Worm (Caenorhabditis elegans) whole organism, L4 larva: ENCODE measurements around the gene C44H9.6.

Source experiments
- aly-2 ChIP-seq: sonication (generic microtip); optimal IDR thresholded peaks from 2 replicates; lab custom pipeline; 2018; ENCODE audit warnings: missing biosample characterization, missing genetic modification characterization
- egl-27 ChIP-seq: sonication (generic microtip); optimal IDR thresholded peaks from 3 replicates; lab custom pipeline; 2017; ENCODE audit warnings: missing biosample characterization, missing genetic modification reagents, missing genetic modification characterization
- hlh-11 ChIP-seq: fragments of 200-800 bp; sonication (Bioruptor generic); optimal IDR thresholded peaks from 2 replicates; lab custom pipeline; 2018; ENCODE audit warnings: mild to moderate bottlenecking, missing genetic modification characterization, missing compliant biosample characterization
- mep-1 ChIP-seq: fragments of 150-350 bp; sonication (generic microtip); optimal IDR thresholded peaks from 3 replicates; lab custom pipeline; 2014; ENCODE audit warnings: missing biosample characterization, missing genetic modification characterization
- nhr-111 ChIP-seq: fragments of 200-800 bp; sonication (Bioruptor generic); optimal IDR thresholded peaks from 2 replicates; lab custom pipeline; 2018; ENCODE audit warnings: mild to moderate bottlenecking, missing genetic modification characterization, missing compliant biosample characterization
- nhr-25 ChIP-seq: sonication (generic microtip); optimal IDR thresholded peaks from 2 replicates; lab custom pipeline; 2017; ENCODE audit warnings: missing genetic modification characterization, mild to moderate bottlenecking, missing compliant biosample characterization, antibody characterized with exemption, moderate library complexity, borderline replicate concordance; ENCODE audit not compliant: insufficient read depth
- unc-62 ChIP-seq, 3 experiments: fragments of 150-350 bp in 1 of 3; sonication (generic microtip); optimal IDR thresholded peaks in 2 of 3; peaks in 1 of 3; 1 replicate in 1 of 3; 2 replicates in 2 of 3; lab custom pipeline; 2014 to 2017; ENCODE audit warnings: missing biosample characterization in 3 of 3, missing genetic modification characterization in 3 of 3, missing genetic modification reagents in 3 of 3, missing genotype in 1 of 3

DNA sequence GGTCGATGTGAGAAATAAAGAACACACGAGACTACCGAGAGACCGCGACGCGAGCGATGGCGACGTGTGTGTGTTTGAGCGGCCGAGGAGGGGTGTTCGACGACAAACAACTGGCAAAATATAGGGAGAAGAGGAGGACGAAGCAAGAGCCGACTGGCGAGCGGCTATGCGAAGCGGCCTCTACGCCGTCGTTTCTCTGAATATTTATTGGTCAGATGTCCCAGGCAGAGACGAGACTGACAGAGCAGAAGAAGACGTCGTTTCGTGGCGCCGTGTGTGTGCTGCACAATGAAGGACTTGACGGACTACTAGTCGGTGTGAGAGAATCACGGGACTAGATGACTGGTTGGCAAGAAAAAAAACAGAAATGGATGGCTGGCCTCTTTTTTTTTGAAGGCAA, 26.0 kb downstream of the C44H9.6 start:
- no peak for TF ChIP-seq nhr-111
- no peak for TF ChIP-seq nhr-25 (tag; lab: Kevin White, UChicago)
- peak; percentile 41 for TF ChIP-seq hlh-11 (tag; lab: Kevin White, UChicago)
- TF ChIP-seq egl-27 (tag; lab: Kevin White, UChicago): no peak
- no peak for TF ChIP-seq unc-62 (GFP tag; optimal IDR thresholded peaks at IDR 0.05 in 1 of 2; lab: Kevin White, UChicago)
- no peak for TF ChIP-seq unc-62 (tag; optimal IDR thresholded peaks at IDR 0.05; lab: Kevin White, UChicago)
- no peak for TF ChIP-seq aly-2 (tag; lab: Kevin White, UChicago)
- peak; percentile 63 for TF ChIP-seq mep-1
